Worm (Caenorhabditis elegans): Measurements from ENCODE around the gene srb-18.

DNA sequence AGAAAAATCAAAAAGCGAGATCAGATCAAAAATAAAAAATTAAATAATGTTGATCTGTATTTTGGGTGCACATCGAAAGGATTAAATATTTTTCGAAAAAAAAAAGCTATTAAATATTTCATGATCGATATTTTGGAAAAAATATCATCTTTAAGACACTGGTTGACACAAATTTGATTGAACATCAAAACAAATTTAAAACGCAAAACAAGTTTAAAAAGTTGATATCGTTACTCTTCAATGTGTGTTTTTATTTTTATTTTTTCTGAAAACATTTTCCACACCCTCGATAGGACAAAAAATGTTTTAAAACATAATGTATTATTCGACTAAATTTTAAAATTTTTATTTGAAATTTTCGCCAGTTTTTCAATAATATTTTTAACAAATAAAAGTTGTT, 23.0 kb downstream of the srb-18 start, which contains the start of gene C54F6.12:
- TF ChIP-seq B0310.2 (tag; optimal IDR thresholded peaks at IDR 0.05) (no peak), ama-1 (optimal IDR thresholded peaks at IDR 0.05) (no peak), hnd-1 (tag; optimal IDR thresholded peaks at IDR 0.05) (no peak), flt-1 (GFP tag; IDR thresholded peaks at IDR 0.05) (no peak), aly-1 (tag; optimal IDR thresholded peaks at IDR 0.05) (no peak), ceh-13 (GFP tag; optimal IDR thresholded peaks at IDR 0.05) (no peak), ceh-36 (tag; optimal IDR thresholded peaks at IDR 0.05) (no peak), hmg-4 (GFP tag; optimal IDR thresholded peaks at IDR 0.05) (no peak), ets-7 (tag; optimal IDR thresholded peaks at IDR 0.05) (no peak)
